Fruit fly (Drosophila melanogaster) whole organism: Measurements from ENCODE around the gene CG16790.

Experiments used
- CG8478 ChIP-seq: fragments of >200 bp; optimal IDR thresholded peaks from 2 replicates; lab custom pipeline; 2018; ENCODE audit warnings: inconsistent platforms
- EcR ChIP-seq, 2 experiments: fragments of >200 bp; optimal IDR thresholded peaks; 2 replicates each; lab custom pipeline; 2017; ENCODE audit warnings: missing biosample characterization in 2 of 2, missing genetic modification characterization in 2 of 2, missing genetic modification reagents in 2 of 2
- pan ChIP-seq: fragments of >200 bp; optimal IDR thresholded peaks from 2 replicates; lab custom pipeline; 2017
- psq ChIP-seq: fragments of >200 bp; optimal IDR thresholded peaks from 2 replicates; lab custom pipeline; 2017
- usp ChIP-seq: fragments of >200 bp; optimal IDR thresholded peaks from 2 replicates; lab custom pipeline; 2017; ENCODE audit warnings: missing biosample characterization, missing genetic modification characterization, mixed read lengths

- TF ChIP-seq EcR (GFP tag; optimal IDR thresholded peaks at IDR 0.05; lab: Kevin White, UChicago) (no peak), CG8478 (lab: Kevin White, UChicago) (no peak), psq (lab: Kevin White, UChicago) (no peak), pan (lab: Kevin White, UChicago) (no peak), usp (no peak)
These were observed 643 bp upstream of the CG16790 start for dm6 chr3R:9570657-9571056.
